Worm (Caenorhabditis elegans) whole organism, L1 larva: ENCODE measurements around the gene cho-1.

Source experiments
- lin-15B ChIP-seq: fragments of 150-350 bp; sonication (generic microtip); optimal IDR thresholded peaks from 3 replicates; lab custom pipeline; 2014; ENCODE audit warnings: missing biosample characterization, missing genetic modification characterization
- lsy-2 ChIP-seq, 2 experiments: fragments of 150-350 bp; optimal IDR thresholded peaks; 2 replicates each; lab custom pipeline; 2014; ENCODE audit warnings: missing biosample characterization in 2 of 2, missing genetic modification characterization in 2 of 2
- mef-2 ChIP-seq: fragments of 150-350 bp; optimal IDR thresholded peaks from 2 replicates; lab custom pipeline; 2014; ENCODE audit warnings: missing biosample characterization, missing genetic modification characterization
- skn-1 ChIP-seq: fragments of 150-350 bp; optimal IDR thresholded peaks from 2 replicates; lab custom pipeline; 2014; ENCODE audit warnings: missing biosample characterization, missing genetic modification characterization
- snpc-4 ChIP-seq: fragments of 150-350 bp; optimal IDR thresholded peaks from 2 replicates; lab custom pipeline; 2014; ENCODE audit warnings: missing biosample characterization, missing genetic modification characterization
- tbx-2 ChIP-seq: sonication (generic microtip); optimal IDR thresholded peaks from 2 replicates; lab custom pipeline; 2016; ENCODE audit warnings: missing genetic modification characterization, missing compliant biosample characterization
- unc-30 ChIP-seq: sonication (generic microtip); optimal IDR thresholded peaks from 2 replicates; lab custom pipeline; 2017; ENCODE audit warnings: missing biosample characterization, missing genetic modification characterization

DNA sequence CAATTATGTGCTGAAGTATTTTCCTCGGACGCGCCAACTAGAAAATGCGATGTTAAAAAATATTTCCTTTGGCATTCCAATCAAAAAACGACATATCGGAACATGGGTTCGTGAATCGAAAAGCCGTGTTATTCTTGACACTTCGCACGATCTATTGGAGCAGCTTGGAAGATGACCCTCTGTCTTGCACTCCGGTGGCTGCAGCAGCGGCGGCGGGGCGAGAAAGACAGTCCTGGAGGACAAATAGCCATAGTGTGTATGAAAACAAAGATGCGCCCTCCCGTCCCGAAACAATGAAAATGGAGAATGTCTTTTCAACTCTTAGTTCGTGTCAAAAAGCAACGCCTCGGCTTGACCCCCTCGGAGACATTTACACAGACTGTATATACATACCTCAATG is 46.8 kb downstream of the cho-1 start:
- TF ChIP-seq mef-2 (tag; lab: Kevin White, UChicago) (no peak), snpc-4 (tag; lab: Kevin White, UChicago) (no peak), tbx-2 (tag; lab: Kevin White, UChicago) (no peak), lin-15B (tag; lab: Kevin White, UChicago) (no peak), skn-1 (tag; lab: Kevin White, UChicago) (no peak), unc-30 (tag; lab: Kevin White, UChicago) (no peak), lsy-2 (tag; optimal IDR thresholded peaks at IDR 0.05; lab: Kevin White, UChicago) (no peak)
